Fruit fly (Drosophila melanogaster): ENCODE measurements around the gene pzg.
A peak's percentile ranks its signal among the peaks of the same experiment; 100 is the strongest.

The pzg gene

DNA sequence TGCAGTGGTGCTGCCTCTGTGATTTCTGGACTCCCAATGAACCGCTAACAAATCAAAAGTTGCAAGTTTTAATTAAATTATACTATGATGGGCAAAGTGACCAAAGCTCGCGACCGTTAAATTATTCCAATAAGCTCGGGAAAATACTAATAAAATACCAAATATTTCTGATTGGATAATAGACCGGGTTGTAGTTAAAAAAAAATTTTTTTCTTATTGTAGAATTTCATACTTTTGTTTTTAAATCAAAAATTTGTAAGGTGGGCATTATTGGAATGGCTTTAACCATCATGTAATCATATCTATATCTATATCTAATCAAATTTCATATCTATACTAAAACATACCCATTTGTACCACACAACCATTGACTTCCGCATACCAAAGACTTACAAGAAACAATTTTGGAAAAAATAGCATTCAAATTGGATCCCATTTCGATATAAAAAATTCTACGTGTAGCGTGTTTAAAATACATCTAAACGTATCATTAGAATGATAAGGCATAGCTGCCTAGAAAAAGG lies 18.0 kb upstream of the pzg start, which contains the start of gene CG9391 (continued):
- no peak for TF ChIP-seq nerfin-1 (tag; optimal IDR thresholded peaks at IDR 0.05)
- TF ChIP-seq CG33557 (GFP tag; optimal IDR thresholded peaks at IDR 0.05), result no peak
- TF ChIP-seq lmd (GFP tag; IDR thresholded peaks at IDR 0.05), result no peak
- no peak for TF ChIP-seq Lim3 (GFP tag; IDR thresholded peaks at IDR 0.05)
- TF ChIP-seq E2f2 (GFP tag; IDR thresholded peaks at IDR 0.05), result peak; percentile 31; the same call in 1 of the 2 replicates
- TF ChIP-seq sob (GFP tag; IDR thresholded peaks at IDR 0.05), result no peak
- TF ChIP-seq CG17361 (GFP tag; IDR thresholded peaks at IDR 0.05), result 0 out of 3 replicates have a peak, but pooled peaks have one; percentile 10
- TF ChIP-seq amos (GFP tag; IDR thresholded peaks at IDR 0.05; ENCODE audit: partially characterized antibody), result no peak
- TF ChIP-seq dpn (GFP tag; optimal IDR thresholded peaks at IDR 0.05), result no peak
- TF ChIP-seq Lhr (GFP tag; optimal IDR thresholded peaks at IDR 0.05), result peak; percentile 27

DNA sequence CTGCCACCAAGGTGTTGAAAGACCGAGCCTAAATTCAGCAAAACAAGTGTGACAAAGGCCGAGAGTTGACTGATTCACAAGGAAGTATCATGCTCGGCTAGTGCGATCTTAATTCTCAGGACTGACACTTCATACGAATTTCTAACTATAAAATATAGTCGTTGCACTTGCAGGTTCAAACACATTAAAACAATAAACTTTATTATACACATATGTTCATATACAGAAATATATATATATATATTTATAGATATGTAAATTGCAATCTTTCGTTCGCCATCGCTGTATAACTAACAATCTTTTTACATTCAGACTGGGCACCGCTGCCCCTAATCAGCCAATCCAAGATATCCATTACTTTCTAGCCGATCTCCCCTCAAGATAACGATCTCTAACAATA lies 15.4 kb upstream of the pzg start, which contains the start of gene CG9389:
CG9389 (minus strand) TSS at position 101 of the 400 bp plus-strand sequence.
- TF ChIP-seq Dbx (GFP tag; IDR thresholded peaks at IDR 0.05), result no peak
- no peak for TF ChIP-seq Mes4 (GFP tag; optimal IDR thresholded peaks at IDR 0.05)
- TF ChIP-seq CG6175 (GFP tag; IDR thresholded peaks at IDR 0.05), result no peak
- no peak for TF ChIP-seq Opbp (GFP tag; IDR thresholded peaks at IDR 0.05; ENCODE audit: partially characterized antibody)
- TF ChIP-seq grn (GFP tag; optimal IDR thresholded peaks at IDR 0.05), result no peak
- no peak for TF ChIP-seq abd-A (tag; optimal IDR thresholded peaks at IDR 0.05)
- no peak for TF ChIP-seq Ravus (GFP tag; IDR thresholded peaks at IDR 0.05)
- no peak for TF ChIP-seq org-1 (GFP tag; optimal IDR thresholded peaks at IDR 0.05)
- no peak for TF ChIP-seq hbn (GFP tag; IDR thresholded peaks at IDR 0.05; ENCODE audit: partially characterized antibody)
- TF ChIP-seq fru (optimal IDR thresholded peaks at IDR 0.05), result no peak
- no peak for TF ChIP-seq p53 (GFP tag; optimal IDR thresholded peaks at IDR 0.05)
- no peak for TF ChIP-seq CG30403 (GFP tag; optimal IDR thresholded peaks at IDR 0.05)
- TF ChIP-seq sr (GFP tag; IDR thresholded peaks at IDR 0.05), result no peak
- no peak for TF ChIP-seq CG12659 (GFP tag; optimal IDR thresholded peaks at IDR 0.05)
- TF ChIP-seq Rfx (GFP tag; IDR thresholded peaks at IDR 0.05), result no peak
- TF ChIP-seq D (optimal IDR thresholded peaks at IDR 0.05), result no peak
- no peak for TF ChIP-seq D (GFP tag; optimal IDR thresholded peaks at IDR 0.05)
- no peak for TF ChIP-seq Adf1 (GFP tag; IDR thresholded peaks at IDR 0.05)
- TF ChIP-seq CG4282 (GFP tag; optimal IDR thresholded peaks at IDR 0.05), result no peak

DNA sequence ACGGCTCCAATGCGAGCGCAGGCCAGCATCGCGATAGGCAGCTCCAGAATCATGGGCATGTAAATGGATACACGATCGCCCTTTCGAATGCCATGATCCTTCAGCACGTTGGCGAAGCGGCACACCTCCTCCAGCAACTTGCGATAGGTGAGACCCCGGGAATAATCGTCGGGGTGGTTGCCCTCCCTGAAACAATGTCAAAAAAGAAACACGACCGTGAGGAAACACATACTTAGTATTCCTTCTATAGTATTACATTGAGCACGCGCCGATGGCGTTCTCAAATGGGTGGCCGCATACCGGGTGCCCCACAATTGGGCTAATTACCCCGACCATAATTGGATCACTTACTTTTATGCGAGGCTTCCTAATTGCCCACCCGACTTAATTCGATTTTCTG lies 12.4 kb upstream of the pzg start:
- no peak for TF ChIP-seq CG5953 (GFP tag; IDR thresholded peaks at IDR 0.05)
- TF ChIP-seq Med (GFP tag), result peak; percentile 9
- no peak for TF ChIP-seq ap (GFP tag; IDR thresholded peaks at IDR 0.05)
- TF ChIP-seq Usf (GFP tag; optimal IDR thresholded peaks at IDR 0.05), result no peak
- no peak for TF ChIP-seq CG17385 (GFP tag; optimal IDR thresholded peaks at IDR 0.05)
- no peak for TF ChIP-seq fd3F (GFP tag; optimal IDR thresholded peaks at IDR 0.05)
- no peak for TF ChIP-seq CG7928 (GFP tag; optimal IDR thresholded peaks at IDR 0.05)
- TF ChIP-seq Ets65A (GFP tag), result peak; percentile 66
- TF ChIP-seq disco-r (GFP tag; optimal IDR thresholded peaks at IDR 0.05), result no peak

DNA sequence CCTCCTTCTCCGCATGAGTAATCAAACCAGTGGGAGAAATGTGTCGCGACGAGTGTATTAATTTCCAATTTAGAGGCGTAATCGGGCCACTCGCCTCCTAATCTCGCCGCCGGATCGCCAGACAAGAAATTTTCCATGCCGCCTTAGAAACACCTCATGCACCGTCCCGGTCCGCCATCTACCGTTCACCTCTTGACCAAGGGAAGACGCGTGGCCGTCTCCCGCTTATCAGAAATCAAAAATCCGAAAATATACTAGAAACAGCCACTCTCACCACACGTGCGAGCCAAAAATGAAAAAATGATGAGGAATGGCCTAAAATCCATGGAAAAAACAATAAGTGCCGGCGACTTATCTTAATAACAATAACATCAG lies 10.0 kb upstream of the pzg start:
- TF ChIP-seq chm (GFP tag; IDR thresholded peaks at IDR 0.05) (no peak), CG2875 (GFP tag; optimal IDR thresholded peaks at IDR 0.05) (no peak), CG17359 (tag; optimal IDR thresholded peaks at IDR 0.05) (no peak), CoRest (tag; optimal IDR thresholded peaks at IDR 0.05) (no peak), CG10267 (tag; optimal IDR thresholded peaks at IDR 0.05) (no peak), chif (GFP tag; optimal IDR thresholded peaks at IDR 0.05) (no peak), NC2α (GFP tag; optimal IDR thresholded peaks at IDR 0.05) (no peak), slbo (GFP tag; IDR thresholded peaks at IDR 0.05) (no peak), tna (GFP tag; IDR thresholded peaks at IDR 0.05; ENCODE audit: partially characterized antibody) (no peak), CTCF (GFP tag; optimal IDR thresholded peaks at IDR 0.05) (peak; percentile 80), CG32772 (GFP tag; IDR thresholded peaks at IDR 0.05) (no peak), CG10959 (GFP tag; IDR thresholded peaks at IDR 0.05) (no peak), CG17186 (GFP tag; optimal IDR thresholded peaks at IDR 0.05) (no peak), CG6765 (GFP tag; optimal IDR thresholded peaks at IDR 0.05) (no peak)

Measured in whole organism, embryonic.